Worm (Caenorhabditis elegans) whole organism, early embryonic: ENCODE data around the gene str-85.

Experiments used
- B0310.2 ChIP-seq: sonication (generic microtip); optimal IDR thresholded peaks from 2 replicates; lab custom pipeline; 2016; ENCODE audit warnings: mild to moderate bottlenecking, missing genetic modification characterization, missing compliant biosample characterization
- F13C5.2 ChIP-seq: sonication (generic microtip); optimal IDR thresholded peaks from 2 replicates; lab custom pipeline; 2017; ENCODE audit warnings: mild to moderate bottlenecking, missing genetic modification characterization, inconsistent platforms, missing compliant biosample characterization
- ama-1 ChIP-seq: fragments of 150-350 bp; optimal IDR thresholded peaks from 2 replicates; lab custom pipeline; 2014
- ceh-13 ChIP-seq: fragments of 200-800 bp; sonication (Bioruptor generic); optimal IDR thresholded peaks from 2 replicates; lab custom pipeline; 2018; ENCODE audit warnings: mild to moderate bottlenecking, missing genetic modification characterization, missing compliant biosample characterization
- ets-7 ChIP-seq: sonication (generic microtip); optimal IDR thresholded peaks from 2 replicates; lab custom pipeline; 2016; ENCODE audit warnings: missing genotype, missing genetic modification characterization, missing compliant biosample characterization
- flt-1 ChIP-seq: fragments of 200-800 bp; sonication (Bioruptor generic); IDR thresholded peaks from 2 replicates; pipeline ENCODE4 v1.3.6; 2022; ENCODE audit warnings: missing genetic modification characterization, missing compliant biosample characterization
- hmbx-1 ChIP-seq: sonication (generic microtip); optimal IDR thresholded peaks from 2 replicates; lab custom pipeline; 2016; ENCODE audit warnings: mild to moderate bottlenecking, missing genetic modification characterization, missing compliant biosample characterization
- pes-1 ChIP-seq: fragments of 200-800 bp; sonication (Bioruptor generic); IDR thresholded peaks from 2 replicates; pipeline ENCODE4 v1.3.6; 2022; ENCODE audit warnings: missing genetic modification reagents, missing genetic modification characterization, missing compliant biosample characterization
- sea-1 ChIP-seq: fragments of 200-800 bp; sonication (Bioruptor generic); conservative IDR thresholded peaks from 2 replicates; pipeline ENCODE4 v1.3.6; 2022; ENCODE audit warnings: missing genetic modification characterization, missing compliant biosample characterization
- tbx-11 ChIP-seq: fragments of 200-800 bp; sonication (Bioruptor generic); IDR thresholded peaks from 2 replicates; pipeline ENCODE4 v1.3.6; 2022; ENCODE audit warnings: missing genetic modification characterization, missing compliant biosample characterization
- tbx-37 ChIP-seq: fragments of 200-800 bp; sonication (Bioruptor generic); conservative IDR thresholded peaks from 2 replicates; pipeline ENCODE4 v1.3.6; 2022; ENCODE audit warnings: missing genetic modification reagents, missing genetic modification characterization, missing compliant biosample characterization
- tra-4 ChIP-seq: sonication (generic microtip); optimal IDR thresholded peaks from 2 replicates; lab custom pipeline; 2017; ENCODE audit warnings: missing genetic modification characterization, missing compliant biosample characterization

DNA sequence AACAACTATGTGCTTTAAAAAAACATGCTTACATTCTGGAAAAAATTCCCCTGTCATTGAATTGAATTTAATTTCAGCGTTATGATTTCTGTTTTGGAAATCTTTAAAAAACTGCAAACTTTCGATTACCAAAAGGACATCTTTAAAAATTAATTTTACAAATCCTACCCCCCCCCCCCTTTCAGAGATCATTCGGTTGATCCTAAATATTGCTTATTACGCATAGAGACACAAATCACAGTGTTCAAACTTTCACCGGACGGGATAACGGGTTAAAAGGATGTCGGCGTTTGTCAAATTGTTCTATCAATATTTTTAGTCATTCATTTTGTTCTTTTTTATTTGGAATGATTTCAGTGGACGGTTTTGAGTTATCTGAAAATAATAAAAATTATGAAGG, 47.6 kb upstream of the str-85 start, which contains the start of gene C25E10.4:
- no peak for TF ChIP-seq F13C5.2 (tag; lab: Kevin White, UChicago)
- TF ChIP-seq tra-4 = no peak
- TF ChIP-seq ama-1 = no peak
- TF ChIP-seq tbx-11 = no peak
- no peak for TF ChIP-seq tbx-37 (GFP tag; lab: Robert Waterston, UW)
- no peak for TF ChIP-seq flt-1 (GFP tag; lab: Robert Waterston, UW)
- TF ChIP-seq sea-1 = no peak
- no peak for TF ChIP-seq ceh-13 (GFP tag; lab: Kevin White, UChicago)
- no peak for TF ChIP-seq B0310.2 (tag; lab: Kevin White, UChicago)
- no peak for TF ChIP-seq hmbx-1 (tag; lab: Kevin White, UChicago)
- no peak for TF ChIP-seq ets-7 (tag; lab: Kevin White, UChicago)
- TF ChIP-seq pes-1 (GFP tag; lab: Robert Waterston, UW) = no peak
